Fruit fly (Drosophila melanogaster): ENCODE results near the gene CG12355.

Gene CG12355

DNA sequence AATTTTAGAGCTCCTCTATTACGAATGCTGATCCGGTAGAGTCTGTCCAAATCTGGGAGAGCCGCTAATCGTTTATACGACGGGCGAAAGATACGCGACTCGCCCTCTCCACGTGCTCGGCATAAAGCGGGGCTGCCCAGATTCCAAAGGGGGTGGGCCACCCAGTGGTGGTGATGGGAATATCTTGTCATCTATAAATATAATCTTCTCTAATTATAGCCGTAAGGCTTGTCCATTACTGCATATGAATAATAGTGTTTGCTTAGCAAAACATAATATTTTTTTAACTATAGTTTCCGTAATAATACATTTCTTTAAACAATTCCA is 6.3 kb upstream of the CG12355 start (continued):
- no peak for TF ChIP-seq Bgb (GFP tag; IDR thresholded peaks at IDR 0.05; ENCODE audit: partially characterized antibody)
- TF ChIP-seq CG31365 (tag; optimal IDR thresholded peaks at IDR 0.05) = no peak
- peak; percentile 14 for TF ChIP-seq CG12769 (tag; optimal IDR thresholded peaks at IDR 0.05)
- TF ChIP-seq az2 (GFP tag; optimal IDR thresholded peaks at IDR 0.05) = no peak
- TF ChIP-seq CG32532 (GFP tag; IDR thresholded peaks at IDR 0.05) = peak; percentile 21; the same call in 1 of the 2 replicates
- peak; percentile 18 for TF ChIP-seq Fer1 (GFP tag; optimal IDR thresholded peaks at IDR 0.05)
- no peak for TF ChIP-seq CG8944 (GFP tag; optimal IDR thresholded peaks at IDR 0.05)
- TF ChIP-seq crol (GFP tag; IDR thresholded peaks at IDR 0.05) = no peak
- TF ChIP-seq wek (GFP tag; optimal IDR thresholded peaks at IDR 0.05) = no peak
- no peak for TF ChIP-seq CG4328 (GFP tag; optimal IDR thresholded peaks at IDR 0.05)
- TF ChIP-seq CG10565 (GFP tag; optimal IDR thresholded peaks at IDR 0.05) = no peak
- TF ChIP-seq hb (GFP tag; IDR thresholded peaks at IDR 0.05; ENCODE audit: partially characterized antibody) = no peak
- TF ChIP-seq CG3163 (GFP tag; optimal IDR thresholded peaks at IDR 0.05) = no peak
- peak; percentile 3 for TF ChIP-seq CG13296 (GFP tag; optimal IDR thresholded peaks at IDR 0.05)
- no peak for TF ChIP-seq cas (GFP tag; IDR thresholded peaks at IDR 0.05)
- TF ChIP-seq CG9215 (GFP tag; IDR thresholded peaks at IDR 0.05) = no peak
- TF ChIP-seq gem (tag; optimal IDR thresholded peaks at IDR 0.05) = peak; percentile 6
- TF ChIP-seq CG17612 (GFP tag; IDR thresholded peaks at IDR 0.05) = no peak
- no peak for TF ChIP-seq twi (tag; optimal IDR thresholded peaks at IDR 0.05)
- 0 out of 3 replicates have a peak, but pooled peaks have one; percentile 7 for TF ChIP-seq row (GFP tag; IDR thresholded peaks at IDR 0.05)
- no peak for TF ChIP-seq CG4730 (GFP tag; IDR thresholded peaks at IDR 0.05)
- TF ChIP-seq Ssrp (tag; optimal IDR thresholded peaks at IDR 0.05) = no peak
- no peak for TF ChIP-seq pan (optimal IDR thresholded peaks at IDR 0.05)
- no peak for TF ChIP-seq pan (GFP tag; optimal IDR thresholded peaks at IDR 0.05 in 1 of 2, IDR thresholded peaks at IDR 0.05 in 1 of 2)
- 0 out of 2 replicates have a peak, but pooled peaks have one; percentile 23 for TF ChIP-seq CG9932 (GFP tag; IDR thresholded peaks at IDR 0.05)
- TF ChIP-seq CG1647 (GFP tag; optimal IDR thresholded peaks at IDR 0.05) = no peak
- TF ChIP-seq aop (GFP tag; IDR thresholded peaks at IDR 0.05) = no peak
- peak; percentile 9 for TF ChIP-seq CG7839 (tag; optimal IDR thresholded peaks at IDR 0.05)
- no peak for TF ChIP-seq CG7987 (GFP tag; optimal IDR thresholded peaks at IDR 0.05)
- no peak for TF ChIP-seq Abd-B (GFP tag; optimal IDR thresholded peaks at IDR 0.05)
- no peak for TF ChIP-seq CG3726 (GFP tag; IDR thresholded peaks at IDR 0.05)
- TF ChIP-seq Hmx (GFP tag; optimal IDR thresholded peaks at IDR 0.05) = no peak
- peak; percentile 4 for TF ChIP-seq B-H2 (GFP tag; optimal IDR thresholded peaks at IDR 0.05)
- no peak for TF ChIP-seq CG32772 (GFP tag; IDR thresholded peaks at IDR 0.05)
- TF ChIP-seq CG12299 (tag; optimal IDR thresholded peaks at IDR 0.05) = no peak
- peak; percentile 10 for TF ChIP-seq CG6854 (GFP tag; optimal IDR thresholded peaks at IDR 0.05)
- TF ChIP-seq CG42726 (GFP tag; IDR thresholded peaks at IDR 0.05; ENCODE audit: partially characterized antibody) = 0 out of 2 replicates have a peak, but pooled peaks have one; percentile 36
- no peak for TF ChIP-seq D19A (tag; optimal IDR thresholded peaks at IDR 0.05)
- no peak for TF ChIP-seq gro (GFP tag; optimal IDR thresholded peaks at IDR 0.05)
- TF ChIP-seq lmd (GFP tag; IDR thresholded peaks at IDR 0.05) = no peak
- TF ChIP-seq CG17385 (GFP tag; optimal IDR thresholded peaks at IDR 0.05) = no peak
- no peak for TF ChIP-seq CG2202 (tag; optimal IDR thresholded peaks at IDR 0.05)
- peak; percentile 10 for TF ChIP-seq lilli (GFP tag; optimal IDR thresholded peaks at IDR 0.05)
- no peak for TF ChIP-seq Myb (GFP tag; optimal IDR thresholded peaks at IDR 0.05)
- TF ChIP-seq CG2120 (GFP tag; optimal IDR thresholded peaks at IDR 0.05) = no peak
- TF ChIP-seq btn (GFP tag; optimal IDR thresholded peaks at IDR 0.05) = no peak
- TF ChIP-seq CG10543 (GFP tag; optimal IDR thresholded peaks at IDR 0.05) = peak; percentile 30
- TF ChIP-seq CG15073 (GFP tag; optimal IDR thresholded peaks at IDR 0.05) = no peak
- no peak for TF ChIP-seq corto (GFP tag; optimal IDR thresholded peaks at IDR 0.05)
- TF ChIP-seq kah (GFP tag; optimal IDR thresholded peaks at IDR 0.05) = no peak
- TF ChIP-seq C15 (GFP tag; IDR thresholded peaks at IDR 0.05) = no peak
- peak; percentile 34 for TF ChIP-seq CG18599 (GFP tag; optimal IDR thresholded peaks at IDR 0.05)
